Fruit fly (Drosophila melanogaster): ENCODE data around the gene CG18754.

The CG18754 gene

DNA sequence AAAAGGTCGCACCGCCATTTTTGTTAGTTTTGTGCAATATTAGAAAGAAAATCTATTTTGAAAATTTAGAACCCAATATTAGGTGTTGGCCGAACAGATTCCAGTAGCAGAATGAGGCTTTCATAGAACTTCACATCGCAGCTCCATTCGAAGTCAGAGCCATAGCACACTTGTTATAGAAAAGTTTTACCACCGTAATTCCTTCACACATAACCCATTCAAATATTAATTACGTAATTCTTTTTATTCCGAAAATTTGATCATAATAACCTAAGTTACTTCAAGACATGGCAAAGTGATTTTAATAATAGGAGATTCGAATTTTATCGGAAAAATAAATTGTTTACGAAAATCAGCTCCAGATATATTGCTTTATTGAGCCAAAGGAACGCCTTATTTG lies 12.3 kb downstream of the CG18754 start, which contains the start of gene CG10252:
CG10252 (minus strand) TSS at position 101 of the 400 bp plus-strand sequence.
- TF ChIP-seq Pdp1 (GFP tag; optimal IDR thresholded peaks at IDR 0.05) (peak in 1 of 2 experiments; percentile 68), Awh (GFP tag; IDR thresholded peaks at IDR 0.05) (no peak)

DNA sequence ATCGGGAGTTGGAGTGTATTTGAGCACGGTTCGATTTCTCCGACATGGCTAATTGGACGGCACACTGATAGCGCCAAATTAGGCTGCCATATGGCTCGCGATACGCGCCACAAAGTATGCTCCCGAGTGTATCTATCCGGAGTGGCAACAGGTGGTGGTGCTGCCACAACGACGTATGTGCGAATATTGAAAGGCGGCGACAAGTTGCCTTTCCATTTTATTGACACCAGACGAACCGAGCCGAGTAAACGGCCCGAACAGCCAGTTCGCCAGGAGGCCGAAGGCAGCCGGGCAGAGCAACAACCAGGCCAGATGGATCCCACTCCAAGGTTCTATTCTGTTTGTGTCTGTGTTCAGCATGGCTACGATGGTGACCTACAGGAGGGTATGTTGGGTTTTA lies 15.0 kb downstream of the CG18754 start, which contains the start of gene prt:
prt (minus strand) TSS at position 193 of the 400 bp plus-strand sequence.
- TF ChIP-seq schlank (tag; optimal IDR thresholded peaks at IDR 0.05) (no peak), CG6813 (GFP tag; optimal IDR thresholded peaks at IDR 0.05) (no peak), CG11456 (GFP tag; IDR thresholded peaks at IDR 0.05) (0 out of 3 replicates have a peak, but pooled peaks have one; percentile 25), CG17361 (GFP tag; IDR thresholded peaks at IDR 0.05) (no peak), Deaf1 (tag; optimal IDR thresholded peaks at IDR 0.05) (peak; percentile 87), ara (GFP tag; IDR thresholded peaks at IDR 0.05) (no peak), CG11247 (GFP tag; IDR thresholded peaks at IDR 0.05) (no peak), lilli (GFP tag; optimal IDR thresholded peaks at IDR 0.05) (no peak), Ets65A (GFP tag) (peak; percentile 27), Gsc (GFP tag; IDR thresholded peaks at IDR 0.05) (no peak), CG9817 (tag; optimal IDR thresholded peaks at IDR 0.05) (no peak), Mrtf (GFP tag; IDR thresholded peaks at IDR 0.05) (0 out of 3 replicates have a peak, but pooled peaks have one; percentile 16), Trl (optimal IDR thresholded peaks at IDR 0.05) (no peak), Trl (GFP tag; optimal IDR thresholded peaks at IDR 0.05) (no peak), yki (optimal IDR thresholded peaks at IDR 0.05) (no peak), ftz-f1 (GFP tag; optimal IDR thresholded peaks at IDR 0.05) (no peak), Fer2 (tag; optimal IDR thresholded peaks at IDR 0.05) (no peak), scrt (GFP tag; optimal IDR thresholded peaks at IDR 0.05) (peak; percentile 72)

DNA sequence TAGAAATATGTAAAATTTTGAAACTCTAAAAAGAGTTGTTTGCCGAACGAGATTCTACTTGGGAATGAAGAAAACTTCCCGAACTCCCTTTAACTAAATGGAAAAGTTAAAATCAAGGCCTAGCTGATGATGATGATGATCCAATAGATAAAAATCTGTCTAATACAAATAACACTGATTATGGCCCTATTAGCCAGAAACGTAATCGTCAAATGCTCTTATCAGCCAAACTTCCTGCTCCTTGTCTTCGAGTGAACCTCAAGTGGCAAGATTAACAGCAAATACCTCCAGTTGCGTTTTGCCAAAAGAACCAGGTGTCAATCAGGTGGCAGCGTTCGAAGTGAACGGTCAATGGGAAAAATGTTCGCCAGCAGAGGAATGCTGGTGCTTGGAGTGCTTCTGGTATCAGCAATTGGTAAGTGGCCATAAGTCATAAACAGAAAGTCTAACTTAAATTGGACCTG lies 16.5 kb downstream of the CG18754 start, which contains the start of the genes CG31468 and Gba1a:
CG31468 (minus strand) TSS at position 51 of the 464 bp plus-strand sequence.
Gba1a (plus strand) TSS at position 318 of the 464 bp plus-strand sequence.
- TF ChIP-seq sug (tag; optimal IDR thresholded peaks at IDR 0.05) = peak; percentile 26
- peak; percentile 28 for TF ChIP-seq Elba2 (GFP tag; optimal IDR thresholded peaks at IDR 0.05)
- peak; percentile 72 for TF ChIP-seq exex (tag; optimal IDR thresholded peaks at IDR 0.05)
- TF ChIP-seq dm (GFP tag; optimal IDR thresholded peaks at IDR 0.05) = no peak

DNA sequence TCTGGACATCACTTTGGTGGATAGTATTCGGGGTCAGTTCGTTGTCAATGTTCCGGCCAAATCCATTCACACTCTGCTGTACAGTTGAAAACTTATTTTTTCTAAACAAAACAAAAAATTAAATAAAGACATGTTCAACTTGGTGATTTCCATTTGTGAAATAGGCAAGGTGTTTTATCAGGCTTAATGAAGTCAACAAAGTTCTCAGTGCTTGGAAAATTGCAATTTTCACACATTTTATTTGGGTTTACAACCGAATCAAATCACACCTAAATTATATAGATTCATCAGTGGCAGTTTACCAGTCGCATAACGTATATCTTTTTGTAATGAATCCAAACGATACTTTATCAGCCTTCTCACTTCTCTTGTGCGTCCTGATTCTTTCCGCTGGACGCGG lies 18.6 kb downstream of the CG18754 start, which contains the start of gene Qsox4:
Qsox4 (plus strand) TSS at position 301 of the 400 bp plus-strand sequence.
- TF ChIP-seq CrebB (tag; optimal IDR thresholded peaks at IDR 0.05) = no peak
- no peak for TF ChIP-seq CG8281 (tag; optimal IDR thresholded peaks at IDR 0.05)
- TF ChIP-seq CG34376 (GFP tag; optimal IDR thresholded peaks at IDR 0.05) = no peak

DNA sequence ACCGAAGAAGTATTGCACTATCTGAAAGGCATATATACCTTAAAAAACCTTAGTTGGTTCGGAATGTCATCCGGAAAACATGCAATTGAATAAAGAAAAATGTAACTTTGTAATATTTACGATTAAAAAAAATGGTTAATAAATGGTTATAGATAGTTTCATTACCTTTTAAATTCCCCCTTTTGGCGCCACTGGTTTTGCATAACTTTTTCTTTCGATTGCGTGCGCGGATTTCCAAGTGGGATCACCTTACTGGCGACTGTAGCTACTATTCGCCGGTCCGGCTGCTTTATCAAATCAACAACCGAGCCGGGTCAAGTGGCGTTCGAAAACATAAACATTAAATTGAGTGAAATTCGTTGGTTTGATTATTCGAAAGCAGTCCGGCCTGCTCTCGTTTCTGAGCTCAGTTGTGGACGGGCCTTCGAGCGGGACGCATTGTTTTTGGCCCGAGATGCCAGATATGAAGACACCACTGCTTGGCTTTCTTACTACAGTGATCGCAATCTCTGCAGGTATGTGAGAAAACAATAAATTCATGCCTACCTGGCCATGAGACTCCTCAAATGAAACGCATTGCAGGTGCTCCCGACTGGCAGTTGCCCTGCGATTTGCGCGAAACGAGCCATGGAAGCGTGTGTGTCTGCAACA lies 20.7 kb downstream of the CG18754 start, which contains the start of gene Gba1b:
Gba1b (plus strand) TSS at position 422 of the 651 bp plus-strand sequence.
- TF ChIP-seq B-H1 (GFP tag; IDR thresholded peaks at IDR 0.05) = no peak
- no peak for TF ChIP-seq dimm (GFP tag; IDR thresholded peaks at IDR 0.05)
- TF ChIP-seq CG2199 (GFP tag; IDR thresholded peaks at IDR 0.05) = 0 out of 3 replicates have a peak, but pooled peaks have one; percentile 61
- no peak for TF ChIP-seq gce (GFP tag; IDR thresholded peaks at IDR 0.05)
- no peak for TF ChIP-seq stc (GFP tag; IDR thresholded peaks at IDR 0.05)
- no peak for TF ChIP-seq CG12744 (GFP tag; optimal IDR thresholded peaks at IDR 0.05)
- TF ChIP-seq Med (GFP tag) = peak; percentile 63
- TF ChIP-seq CG17359 (tag; optimal IDR thresholded peaks at IDR 0.05) = peak; percentile 3
- TF ChIP-seq zf30C (GFP tag; optimal IDR thresholded peaks at IDR 0.05) = no peak
- no peak for TF ChIP-seq crol (GFP tag; IDR thresholded peaks at IDR 0.05)
- peak; percentile 38 for TF ChIP-seq D19A (tag; optimal IDR thresholded peaks at IDR 0.05)
- no peak for TF ChIP-seq CG18476 (GFP tag; optimal IDR thresholded peaks at IDR 0.05)
- peak; percentile 89 for TF ChIP-seq z (GFP tag; IDR thresholded peaks at IDR 0.05)
- TF ChIP-seq ttk (GFP tag; IDR thresholded peaks at IDR 0.05) = no peak
- TF ChIP-seq chif (GFP tag; optimal IDR thresholded peaks at IDR 0.05) = no peak
- no peak for TF ChIP-seq CG42726 (GFP tag; IDR thresholded peaks at IDR 0.05; ENCODE audit: partially characterized antibody)
- peak in 1 of 2 experiments; percentile 84 for TF ChIP-seq Pdp1 (GFP tag; optimal IDR thresholded peaks at IDR 0.05)
- peak in 1 of 2 experiments; percentile 68 for TF ChIP-seq Hr78 (GFP tag; optimal IDR thresholded peaks at IDR 0.05)
